Worm (Caenorhabditis elegans): ENCODE measurements around the gene nlp-6.
"Not testable (repeated sequence)": the region's sequence is repeated elsewhere in the genome, so short reads cannot be mapped to it uniquely, and the experiment has no call there.

DNA sequence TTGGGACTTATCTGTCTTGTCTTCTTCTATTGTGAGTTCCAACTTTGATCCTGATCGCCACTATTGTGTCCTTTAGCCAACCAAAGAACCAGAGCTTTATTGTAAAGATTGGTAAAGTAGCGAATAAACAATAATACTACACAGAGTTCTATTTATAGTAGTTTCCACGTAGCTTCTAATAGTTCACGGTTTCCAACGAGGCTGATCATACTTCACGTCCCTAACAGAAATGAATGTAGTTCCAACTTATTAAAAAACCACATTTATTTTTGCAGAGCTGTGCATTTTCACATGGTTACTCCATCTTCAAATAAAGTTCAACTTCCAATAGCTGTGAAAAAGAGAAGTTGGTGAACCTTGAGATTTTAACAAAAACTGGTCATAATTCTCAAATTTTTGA, 12.9 kb upstream of the nlp-6 start, which contains the start of gene tmem-218:
- TF ChIP-seq him-1, dao-5, W03F9.2 (tag; optimal IDR thresholded peaks at IDR 0.05): not testable (repeated sequence)

All from whole organism, L4/young adult.